Worm (Caenorhabditis elegans) whole organism, early embryonic: ENCODE data around the gene C06B8.2.

Source experiments
- B0310.2 ChIP-seq: sonication (generic microtip); optimal IDR thresholded peaks from 2 replicates; lab custom pipeline; 2016; ENCODE audit warnings: mild to moderate bottlenecking, missing genetic modification characterization, missing compliant biosample characterization
- F13C5.2 ChIP-seq: sonication (generic microtip); optimal IDR thresholded peaks from 2 replicates; lab custom pipeline; 2017; ENCODE audit warnings: mild to moderate bottlenecking, missing genetic modification characterization, inconsistent platforms, missing compliant biosample characterization
- aly-1 ChIP-seq: sonication (generic microtip); optimal IDR thresholded peaks from 2 replicates; lab custom pipeline; 2016; ENCODE audit warnings: missing genetic modification characterization, missing compliant biosample characterization
- ama-1 ChIP-seq: fragments of 150-350 bp; optimal IDR thresholded peaks from 2 replicates; lab custom pipeline; 2014
- ceh-13 ChIP-seq: fragments of 200-800 bp; sonication (Bioruptor generic); optimal IDR thresholded peaks from 2 replicates; lab custom pipeline; 2018; ENCODE audit warnings: mild to moderate bottlenecking, missing genetic modification characterization, missing compliant biosample characterization
- ceh-36 ChIP-seq: sonication (generic microtip); optimal IDR thresholded peaks from 2 replicates; lab custom pipeline; 2016; ENCODE audit warnings: missing genetic modification characterization, inconsistent platforms, missing compliant biosample characterization
- ets-7 ChIP-seq: sonication (generic microtip); optimal IDR thresholded peaks from 2 replicates; lab custom pipeline; 2016; ENCODE audit warnings: missing genotype, missing genetic modification characterization, missing compliant biosample characterization
- flt-1 ChIP-seq: fragments of 200-800 bp; sonication (Bioruptor generic); IDR thresholded peaks from 2 replicates; pipeline ENCODE4 v1.3.6; 2022; ENCODE audit warnings: missing genetic modification characterization, missing compliant biosample characterization
- hmbx-1 ChIP-seq: sonication (generic microtip); optimal IDR thresholded peaks from 2 replicates; lab custom pipeline; 2016; ENCODE audit warnings: mild to moderate bottlenecking, missing genetic modification characterization, missing compliant biosample characterization
- hmg-4 ChIP-seq: fragments of 200-800 bp; sonication (Bioruptor generic); optimal IDR thresholded peaks from 2 replicates; lab custom pipeline; 2018; ENCODE audit warnings: mild to moderate bottlenecking, missing genetic modification characterization, missing compliant biosample characterization
- hnd-1 ChIP-seq: sonication (generic microtip); optimal IDR thresholded peaks from 2 replicates; lab custom pipeline; 2016; ENCODE audit warnings: missing genetic modification characterization, missing compliant biosample characterization
- pes-1 ChIP-seq: fragments of 200-800 bp; sonication (Bioruptor generic); IDR thresholded peaks from 2 replicates; pipeline ENCODE4 v1.3.6; 2022; ENCODE audit warnings: missing genetic modification reagents, missing genetic modification characterization, missing compliant biosample characterization
- scrt-1 ChIP-seq: fragments of 200-800 bp; sonication (Bioruptor generic); IDR thresholded peaks from 2 replicates; pipeline ENCODE4 v1.3.6; 2022; ENCODE audit warnings: missing genetic modification characterization, missing compliant biosample characterization
- sea-1 ChIP-seq: fragments of 200-800 bp; sonication (Bioruptor generic); conservative IDR thresholded peaks from 2 replicates; pipeline ENCODE4 v1.3.6; 2022; ENCODE audit warnings: missing genetic modification characterization, missing compliant biosample characterization
- tbx-11 ChIP-seq: fragments of 200-800 bp; sonication (Bioruptor generic); IDR thresholded peaks from 2 replicates; pipeline ENCODE4 v1.3.6; 2022; ENCODE audit warnings: missing genetic modification characterization, missing compliant biosample characterization
- tbx-37 ChIP-seq: fragments of 200-800 bp; sonication (Bioruptor generic); conservative IDR thresholded peaks from 2 replicates; pipeline ENCODE4 v1.3.6; 2022; ENCODE audit warnings: missing genetic modification reagents, missing genetic modification characterization, missing compliant biosample characterization
- tra-4 ChIP-seq: sonication (generic microtip); optimal IDR thresholded peaks from 2 replicates; lab custom pipeline; 2017; ENCODE audit warnings: missing genetic modification characterization, missing compliant biosample characterization

The C06B8.2 gene

DNA sequence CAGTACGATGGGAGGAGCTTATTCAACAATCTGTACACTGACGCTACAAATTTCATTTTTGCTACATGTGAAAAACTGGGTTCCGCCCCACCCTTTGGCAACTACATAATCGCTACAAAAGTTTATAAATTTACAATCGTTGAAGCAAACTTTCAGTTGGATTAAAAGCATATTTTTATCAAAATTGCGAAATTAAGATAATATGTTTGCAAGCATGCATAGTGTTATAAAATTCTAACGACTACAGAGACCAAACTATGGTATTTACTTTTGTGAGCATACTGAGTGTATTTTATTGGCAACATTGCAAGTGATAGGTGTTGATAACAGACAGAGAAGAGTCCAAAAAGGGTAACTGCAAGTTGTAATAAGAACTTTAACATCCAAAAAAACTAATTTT is at the start of gene C06B8.2:
C06B8.2 (minus strand) TSS at position 153 of the 400 bp plus-strand sequence.
- TF ChIP-seq tbx-37 (GFP tag; lab: Robert Waterston, UW) (no peak), hmbx-1 (tag; lab: Kevin White, UChicago) (no peak), F13C5.2 (tag; lab: Kevin White, UChicago) (no peak), hmg-4 (GFP tag; lab: Kevin White, UChicago) (no peak), ceh-13 (no peak), flt-1 (GFP tag; lab: Robert Waterston, UW) (no peak), ceh-36 (no peak), hnd-1 (tag; lab: Kevin White, UChicago) (no peak), ama-1 (no peak), aly-1 (no peak), pes-1 (GFP tag; lab: Robert Waterston, UW) (no peak), tbx-11 (GFP tag; lab: Robert Waterston, UW) (no peak), ets-7 (tag; lab: Kevin White, UChicago) (no peak), tra-4 (tag; lab: Kevin White, UChicago) (no peak), scrt-1 (GFP tag; lab: Robert Waterston, UW) (no peak), sea-1 (GFP tag; lab: Robert Waterston, UW) (no peak), B0310.2 (no peak)

DNA sequence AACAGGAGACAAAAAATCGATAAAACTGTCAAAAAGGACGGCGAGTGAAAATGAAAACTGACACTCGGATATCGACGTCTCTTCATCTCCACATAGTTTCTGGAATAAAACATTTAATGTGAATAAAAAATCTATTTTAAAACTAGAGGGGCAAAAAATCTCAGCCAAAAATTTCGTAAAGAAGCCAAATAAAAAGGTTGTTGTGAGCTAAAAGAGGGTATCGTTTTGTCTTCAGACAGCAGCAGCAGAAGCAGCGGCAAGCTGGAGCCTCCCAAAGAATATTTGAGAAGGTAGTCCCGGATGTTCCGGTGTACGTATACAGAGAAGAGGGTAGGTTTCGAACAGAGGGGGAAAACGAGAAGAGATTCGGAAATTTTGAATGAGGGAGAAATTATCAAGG is 43.4 kb upstream of the C06B8.2 start, which contains the start of gene lgc-31:
lgc-31 (minus strand) TSS at position 101 of the 400 bp plus-strand sequence.
- no peak for TF ChIP-seq ets-7 (tag; lab: Kevin White, UChicago)

DNA sequence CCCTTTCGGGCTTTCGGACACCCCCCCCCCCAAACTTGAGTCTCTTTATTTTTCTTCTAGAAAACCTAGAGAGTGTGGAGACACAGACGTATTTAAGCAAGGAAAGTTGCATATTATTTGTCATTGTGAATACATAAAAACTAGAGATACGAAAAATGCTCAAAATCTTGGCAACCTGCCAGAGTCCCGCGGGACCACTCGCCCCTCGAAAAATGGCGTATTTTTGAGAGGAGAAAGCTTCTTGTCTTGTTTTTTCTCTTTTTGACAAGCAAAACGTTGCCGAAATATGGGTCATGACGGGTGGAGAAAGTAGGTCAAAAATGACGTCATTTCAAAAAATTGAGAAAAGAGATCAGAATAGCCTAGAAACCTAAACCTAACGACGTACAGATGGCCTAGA is 41.8 kb upstream of the C06B8.2 start:
- no peak for TF ChIP-seq ceh-13
- no peak for TF ChIP-seq ama-1
- no peak for TF ChIP-seq scrt-1 (GFP tag; lab: Robert Waterston, UW)
- TF ChIP-seq hmg-4 (GFP tag; lab: Kevin White, UChicago), result no peak
- no peak for TF ChIP-seq ets-7 (tag; lab: Kevin White, UChicago)
- no peak for TF ChIP-seq B0310.2
- TF ChIP-seq hmbx-1 (tag; lab: Kevin White, UChicago), result no peak
- TF ChIP-seq tra-4 (tag; lab: Kevin White, UChicago), result no peak
- no peak for TF ChIP-seq F13C5.2 (tag; lab: Kevin White, UChicago)
- TF ChIP-seq aly-1, result no peak
- TF ChIP-seq tbx-11 (GFP tag; lab: Robert Waterston, UW), result no peak
- no peak for TF ChIP-seq tbx-37 (GFP tag; lab: Robert Waterston, UW)
- no peak for TF ChIP-seq ceh-36
- no peak for TF ChIP-seq pes-1 (GFP tag; lab: Robert Waterston, UW)
- TF ChIP-seq hnd-1 (tag; lab: Kevin White, UChicago), result no peak
- no peak for TF ChIP-seq sea-1 (GFP tag; lab: Robert Waterston, UW)

DNA sequence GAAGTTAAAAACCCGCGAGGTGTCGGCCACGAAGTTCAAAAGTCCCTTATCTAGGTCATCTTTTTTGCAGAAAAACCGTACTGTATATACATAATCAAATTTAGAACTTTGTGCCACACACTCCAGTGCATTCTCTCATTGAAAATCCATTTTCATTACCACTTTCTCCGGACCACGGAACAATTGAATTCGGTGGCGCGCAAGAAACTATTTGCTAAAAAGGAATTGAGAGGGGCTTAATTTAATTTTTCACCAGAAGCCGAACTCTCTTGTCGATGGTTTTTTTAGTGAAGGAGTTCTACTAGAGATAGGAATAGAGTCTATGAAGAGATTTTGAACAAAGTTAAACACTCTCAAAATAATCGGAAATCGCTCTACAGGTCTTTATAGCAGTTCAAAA is 41.3 kb upstream of the C06B8.2 start:
- TF ChIP-seq tra-4 (tag; lab: Kevin White, UChicago) (no peak), ceh-13 (no peak), hmbx-1 (tag; lab: Kevin White, UChicago) (no peak), scrt-1 (GFP tag; lab: Robert Waterston, UW) (no peak), ets-7 (tag; lab: Kevin White, UChicago) (no peak), tbx-11 (GFP tag; lab: Robert Waterston, UW) (no peak), ceh-36 (no peak), hmg-4 (GFP tag; lab: Kevin White, UChicago) (no peak), aly-1 (no peak), flt-1 (GFP tag; lab: Robert Waterston, UW) (no peak), B0310.2 (no peak), hnd-1 (tag; lab: Kevin White, UChicago) (no peak), sea-1 (GFP tag; lab: Robert Waterston, UW) (no peak), ama-1 (no peak), pes-1 (GFP tag; lab: Robert Waterston, UW) (no peak), F13C5.2 (tag; lab: Kevin White, UChicago) (no peak), tbx-37 (GFP tag; lab: Robert Waterston, UW) (no peak)

DNA sequence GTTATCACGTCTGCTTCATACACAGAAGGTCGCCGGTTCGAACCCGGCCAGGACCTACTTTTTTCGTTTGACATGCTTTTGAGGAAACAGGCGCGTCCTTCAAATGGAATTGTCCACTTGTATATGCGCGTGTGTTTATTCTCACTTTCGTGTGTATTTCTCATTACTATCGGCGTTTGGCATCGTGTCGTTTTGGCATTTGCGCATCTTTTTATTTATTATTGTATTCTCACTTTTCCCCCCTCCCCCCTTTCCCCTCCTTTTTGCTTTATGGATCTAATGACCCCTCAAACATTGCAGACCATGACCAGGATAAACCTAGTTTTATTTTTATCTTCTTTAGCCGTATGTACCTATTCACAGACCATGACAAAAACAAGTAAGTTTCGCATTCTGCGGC is 38.9 kb upstream of the C06B8.2 start, which contains the start of gene F21A3.3:
F21A3.3 (plus strand) TSS at position 301 of the 400 bp plus-strand sequence.
- TF ChIP-seq B0310.2 (no peak), sea-1 (GFP tag; lab: Robert Waterston, UW) (no peak), ets-7 (tag; lab: Kevin White, UChicago) (no peak), F13C5.2 (tag; lab: Kevin White, UChicago) (no peak), tbx-37 (GFP tag; lab: Robert Waterston, UW) (no peak), pes-1 (GFP tag; lab: Robert Waterston, UW) (no peak), hmg-4 (GFP tag; lab: Kevin White, UChicago) (no peak), aly-1 (no peak), ceh-13 (no peak)

DNA sequence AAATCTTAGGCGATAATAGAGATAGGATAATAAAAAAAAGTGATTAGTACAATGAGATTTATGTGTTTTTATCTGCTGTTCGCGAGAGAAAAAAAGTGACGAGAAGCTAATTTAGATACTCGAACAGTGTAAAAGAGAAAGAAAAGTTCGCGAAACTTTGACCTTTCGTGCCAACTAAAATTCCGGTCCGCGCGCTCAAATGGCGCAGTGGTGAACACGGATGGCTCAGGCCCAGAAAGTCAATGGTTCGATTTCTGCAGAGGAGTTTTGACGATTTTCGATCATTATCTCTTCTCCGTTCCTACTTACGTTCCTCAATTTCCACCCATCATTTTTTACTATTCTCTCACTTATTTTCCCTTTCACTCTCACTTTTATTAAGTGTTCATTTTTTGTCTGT is 37.9 kb upstream of the C06B8.2 start:
- TF ChIP-seq ets-7 (tag; lab: Kevin White, UChicago) (no peak), ama-1 (no peak), pes-1 (GFP tag; lab: Robert Waterston, UW) (no peak), hnd-1 (tag; lab: Kevin White, UChicago) (no peak), tbx-11 (GFP tag; lab: Robert Waterston, UW) (no peak), B0310.2 (no peak), flt-1 (GFP tag; lab: Robert Waterston, UW) (no peak), sea-1 (GFP tag; lab: Robert Waterston, UW) (no peak), hmbx-1 (tag; lab: Kevin White, UChicago) (no peak), aly-1 (no peak), tra-4 (tag; lab: Kevin White, UChicago) (no peak), ceh-13 (no peak), F13C5.2 (tag; lab: Kevin White, UChicago) (no peak), scrt-1 (GFP tag; lab: Robert Waterston, UW) (no peak), tbx-37 (GFP tag; lab: Robert Waterston, UW) (no peak), hmg-4 (GFP tag; lab: Kevin White, UChicago) (no peak), ceh-36 (no peak)

DNA sequence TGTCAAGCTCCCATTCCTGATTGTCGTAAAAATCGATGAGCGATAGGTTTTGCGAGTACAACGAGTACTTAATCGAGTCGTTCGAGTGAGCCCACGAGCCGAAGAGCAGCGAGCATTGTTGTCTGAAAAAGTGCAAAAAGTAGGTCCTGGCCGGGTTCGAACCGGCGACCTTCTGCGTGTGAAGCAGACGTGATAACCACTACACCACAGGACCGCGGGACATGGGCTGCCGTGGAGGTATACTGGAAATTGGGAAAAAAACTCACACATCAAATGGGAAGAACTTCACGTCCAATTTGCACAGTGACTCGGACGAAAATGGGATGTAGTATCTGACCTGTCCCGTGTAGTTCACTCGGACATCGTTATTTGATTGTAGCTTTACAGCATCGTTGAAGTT is 36.8 kb upstream of the C06B8.2 start:
- TF ChIP-seq hmg-4 (GFP tag; lab: Kevin White, UChicago) (no peak), aly-1 (no peak), F13C5.2 (tag; lab: Kevin White, UChicago) (no peak), tbx-37 (GFP tag; lab: Robert Waterston, UW) (no peak), sea-1 (GFP tag; lab: Robert Waterston, UW) (no peak), hmbx-1 (tag; lab: Kevin White, UChicago) (no peak), ceh-13 (no peak), hnd-1 (tag; lab: Kevin White, UChicago) (no peak), pes-1 (GFP tag; lab: Robert Waterston, UW) (no peak), B0310.2 (no peak), tra-4 (tag; lab: Kevin White, UChicago) (no peak), flt-1 (GFP tag; lab: Robert Waterston, UW) (no peak), ets-7 (tag; lab: Kevin White, UChicago) (no peak), ama-1 (no peak), scrt-1 (GFP tag; lab: Robert Waterston, UW) (no peak), tbx-11 (GFP tag; lab: Robert Waterston, UW) (no peak), ceh-36 (no peak)
